Worm (Caenorhabditis elegans) whole organism, young adult: ENCODE data around the gene ceh-93.
A peak's percentile ranks its signal among the peaks of the same experiment; 100 is the strongest.

Source experiments
- B0035.1 ChIP-seq: sonication (generic microtip); optimal IDR thresholded peaks from 2 replicates; lab custom pipeline; 2016; ENCODE audit warnings: missing genetic modification characterization, mild to moderate bottlenecking, missing compliant biosample characterization, missing genotype, missing genetic modification reagents
- C17E4.6 ChIP-seq: fragments of 200-800 bp; sonication (Bioruptor generic); IDR thresholded peaks from 2 replicates; pipeline ENCODE4 v1.3.6; 2022; ENCODE audit warnings: missing genetic modification reagents, missing genetic modification characterization, missing compliant biosample characterization
- D2030.7 ChIP-seq: fragments of 200-800 bp; sonication (Bioruptor generic); IDR thresholded peaks from 2 replicates; pipeline ENCODE4 v1.3.6; 2022; ENCODE audit warnings: missing genetic modification reagents, missing genetic modification characterization, missing compliant biosample characterization
- F10E7.11 ChIP-seq: sonication (generic microtip); optimal IDR thresholded peaks from 2 replicates; lab custom pipeline; 2017; ENCODE audit warnings: mild to moderate bottlenecking, missing genetic modification characterization, moderate library complexity, missing compliant biosample characterization
- F23B12.7 ChIP-seq: sonication (generic microtip); optimal IDR thresholded peaks from 2 replicates; lab custom pipeline; 2017; ENCODE audit warnings: missing genetic modification characterization, mild to moderate bottlenecking, missing compliant biosample characterization, antibody characterized with exemption, moderate library complexity; ENCODE audit not compliant: insufficient read depth
- F33H1.4 ChIP-seq: fragments of 200-800 bp; sonication (Bioruptor generic); IDR thresholded peaks from 2 replicates; pipeline ENCODE4 v1.3.6; 2022; ENCODE audit warnings: missing genetic modification reagents, missing genetic modification characterization, missing compliant biosample characterization
- F52B5.7 ChIP-seq: sonication (generic microtip); optimal IDR thresholded peaks from 2 replicates; lab custom pipeline; 2016; ENCODE audit warnings: mild to moderate bottlenecking, missing genetic modification characterization, missing compliant biosample characterization
- K11D2.4 ChIP-seq: fragments of 200-800 bp; sonication (Bioruptor generic); IDR thresholded peaks from 2 replicates; pipeline ENCODE4 v1.3.6; 2022; ENCODE audit warnings: missing genetic modification reagents, missing genetic modification characterization, missing compliant biosample characterization
- T26A5.8 ChIP-seq: sonication (generic microtip); optimal IDR thresholded peaks from 2 replicates; lab custom pipeline; 2016; ENCODE audit warnings: missing genetic modification characterization, missing compliant biosample characterization
- Y53F4B.3 ChIP-seq: fragments of 200-800 bp; sonication (Bioruptor generic); IDR thresholded peaks from 2 replicates; pipeline ENCODE4 v1.3.6; 2022; ENCODE audit warnings: missing genetic modification reagents, missing genetic modification characterization, missing compliant biosample characterization
- aptf-3 ChIP-seq: fragments of 200-800 bp; sonication (Bioruptor generic); IDR thresholded peaks from 2 replicates; pipeline ENCODE4 v1.3.6; 2022; ENCODE audit warnings: missing genetic modification characterization, missing compliant biosample characterization
- attf-3 ChIP-seq: fragments of 200-800 bp; sonication (Bioruptor generic); conservative IDR thresholded peaks from 2 replicates; pipeline ENCODE4 v1.3.6; 2022; ENCODE audit warnings: missing genetic modification reagents, missing genetic modification characterization, missing compliant biosample characterization
- attf-5 ChIP-seq: fragments of 200-800 bp; sonication (Bioruptor generic); optimal IDR thresholded peaks from 2 replicates; lab custom pipeline; 2018; ENCODE audit warnings: mild to moderate bottlenecking, missing genetic modification characterization, missing compliant biosample characterization
- attf-6 ChIP-seq: fragments of 200-800 bp; sonication (Bioruptor generic); IDR thresholded peaks from 2 replicates; pipeline ENCODE4 v1.3.6; 2022; ENCODE audit warnings: missing genetic modification reagents, missing genetic modification characterization, missing compliant biosample characterization
- bed-1 ChIP-seq: fragments of 200-800 bp; sonication (Bioruptor generic); IDR thresholded peaks from 2 replicates; pipeline ENCODE4 v1.3.6; 2022; ENCODE audit warnings: missing genetic modification reagents, missing genetic modification characterization, missing compliant biosample characterization
- ccch-3 ChIP-seq: fragments of 200-800 bp; sonication (Bioruptor generic); optimal IDR thresholded peaks from 2 replicates; lab custom pipeline; 2018; ENCODE audit warnings: mild to moderate bottlenecking, missing genetic modification characterization, missing compliant biosample characterization
- ceh-40 ChIP-seq: fragments of 200-800 bp; sonication (Bioruptor generic); IDR thresholded peaks from 2 replicates; pipeline ENCODE4 v1.3.6; 2022; ENCODE audit warnings: missing genetic modification characterization, missing compliant biosample characterization
- die-1 ChIP-seq: sonication (generic microtip); optimal IDR thresholded peaks from 2 replicates; lab custom pipeline; 2016; ENCODE audit warnings: missing genotype, mild to moderate bottlenecking, missing genetic modification characterization, missing compliant biosample characterization
- egl-44 ChIP-seq: fragments of 200-800 bp; sonication (Bioruptor generic); IDR thresholded peaks from 2 replicates; pipeline ENCODE4 v1.3.6; 2022; ENCODE audit warnings: missing genetic modification reagents, missing genetic modification characterization, missing compliant biosample characterization
- ekl-4 ChIP-seq: fragments of 200-800 bp; sonication (Bioruptor generic); IDR thresholded peaks from 2 replicates; pipeline ENCODE4 v1.3.6; 2022; ENCODE audit warnings: missing genetic modification reagents, missing genetic modification characterization, missing compliant biosample characterization
- gei-17 ChIP-seq: fragments of 200-800 bp; sonication (Bioruptor generic); optimal IDR thresholded peaks from 2 replicates; lab custom pipeline; 2018; ENCODE audit warnings: mild to moderate bottlenecking, missing genetic modification characterization, missing compliant biosample characterization
- hlh-26 ChIP-seq: fragments of 200-800 bp; sonication (Bioruptor generic); conservative IDR thresholded peaks from 2 replicates; pipeline ENCODE4 v1.3.6; 2022; ENCODE audit warnings: missing genetic modification reagents, missing genetic modification characterization, missing compliant biosample characterization
- hmg-20 ChIP-seq: fragments of 200-800 bp; sonication (Bioruptor generic); IDR thresholded peaks from 2 replicates; pipeline ENCODE4 v1.3.6; 2022; ENCODE audit warnings: missing genetic modification reagents, missing genetic modification characterization, missing compliant biosample characterization
- hrde-1 ChIP-seq: sonication (generic microtip); optimal IDR thresholded peaks from 2 replicates; lab custom pipeline; 2016; ENCODE audit warnings: missing genetic modification characterization, mild to moderate bottlenecking, missing compliant biosample characterization, moderate library complexity, missing genotype, missing genetic modification reagents, borderline replicate concordance
- lin-54 ChIP-seq: fragments of 200-800 bp; sonication (Bioruptor generic); optimal IDR thresholded peaks from 2 replicates; lab custom pipeline; 2018; ENCODE audit warnings: mild to moderate bottlenecking, missing genetic modification characterization, missing compliant biosample characterization
- lsy-27 ChIP-seq: sonication (generic microtip); optimal IDR thresholded peaks from 2 replicates; lab custom pipeline; 2017; ENCODE audit warnings: missing genetic modification characterization, mild to moderate bottlenecking, missing compliant biosample characterization, antibody characterized with exemption, missing genotype, borderline replicate concordance; ENCODE audit not compliant: insufficient read depth
- madf-10 ChIP-seq: sonication (generic microtip); optimal IDR thresholded peaks from 2 replicates; lab custom pipeline; 2016; ENCODE audit warnings: mild to moderate bottlenecking, missing genetic modification characterization, missing compliant biosample characterization
- madf-8 ChIP-seq: fragments of 200-800 bp; sonication (Bioruptor generic); conservative IDR thresholded peaks from 2 replicates; pipeline ENCODE4 v1.3.6; 2022; ENCODE audit warnings: missing genetic modification reagents, missing genetic modification characterization, missing compliant biosample characterization
- mes-4 ChIP-seq: sonication (generic microtip); optimal IDR thresholded peaks from 2 replicates; lab custom pipeline; 2016; ENCODE audit warnings: missing genotype, missing genetic modification characterization, missing compliant biosample characterization
- nfyb-1 ChIP-seq: fragments of 200-800 bp; sonication (Bioruptor generic); IDR thresholded peaks from 2 replicates; pipeline ENCODE4 v1.3.6; 2022; ENCODE audit warnings: missing genetic modification reagents, missing genetic modification characterization, missing compliant biosample characterization
- nhr-120 ChIP-seq: fragments of 200-800 bp; sonication (Bioruptor generic); IDR thresholded peaks from 2 replicates; pipeline ENCODE4 v1.3.6; 2022; ENCODE audit warnings: missing genetic modification characterization, missing compliant biosample characterization
- nhr-80 ChIP-seq: sonication (generic microtip); optimal IDR thresholded peaks from 2 replicates; lab custom pipeline; 2016; ENCODE audit warnings: missing genetic modification characterization, missing compliant biosample characterization
- nhr-90 ChIP-seq: sonication (generic microtip); optimal IDR thresholded peaks from 2 replicates; lab custom pipeline; 2016; ENCODE audit warnings: missing genotype, mild to moderate bottlenecking, missing genetic modification characterization, missing compliant biosample characterization
- pbrm-1 ChIP-seq: fragments of 200-800 bp; sonication (Bioruptor generic); IDR thresholded peaks from 2 replicates; pipeline ENCODE4 v1.3.6; 2022; ENCODE audit warnings: missing genetic modification reagents, missing genetic modification characterization, missing compliant biosample characterization
- pha-4 ChIP-seq: fragments of 150-350 bp; sonication (generic microtip); optimal IDR thresholded peaks from 2 replicates; lab custom pipeline; 2014; ENCODE audit warnings: missing biosample characterization, missing genetic modification reagents, missing genetic modification characterization
- rpc-1 ChIP-seq, 2 experiments: fragments of 150-350 bp in 1 of 2; sonication (generic microtip) in 1 of 2; optimal IDR thresholded peaks; 2 replicates each; lab custom pipeline; 2014 to 2018; ENCODE audit warnings: missing biosample characterization in 1 of 2, missing genetic modification characterization in 1 of 2, missing genetic modification reagents in 1 of 2, missing genotype in 1 of 2
- snpc-4 ChIP-seq, 5 experiments: fragments of 150-350 bp in 1 of 5; sonication (generic microtip) in 4 of 5; optimal IDR thresholded peaks; 2 replicates each; lab custom pipeline; 2014 to 2018; ENCODE audit warnings: missing genetic modification characterization in 5 of 5, missing biosample characterization in 3 of 5, antibody characterized with exemption in 2 of 5, mild to moderate bottlenecking in 2 of 5, missing compliant biosample characterization in 2 of 5, missing genotype in 2 of 5, moderate library complexity in 2 of 5, missing genetic modification reagents in 1 of 5
- somi-1 ChIP-seq: fragments of 200-800 bp; sonication (Bioruptor generic); optimal IDR thresholded peaks from 2 replicates; lab custom pipeline; 2018; ENCODE audit warnings: mild to moderate bottlenecking, missing genetic modification characterization, missing compliant biosample characterization
- tbp1 ChIP-seq: fragments of 200-800 bp; sonication (Bioruptor generic); optimal IDR thresholded peaks from 2 replicates; lab custom pipeline; 2018; ENCODE audit warnings: mild to moderate bottlenecking, missing genetic modification characterization, missing compliant biosample characterization
- tbx-9 ChIP-seq: sonication (generic microtip); optimal IDR thresholded peaks from 2 replicates; lab custom pipeline; 2016; ENCODE audit warnings: borderline replicate concordance, missing genetic modification characterization, inconsistent platforms, missing compliant biosample characterization
- unc-130 ChIP-seq: sonication (generic microtip); optimal IDR thresholded peaks from 2 replicates; lab custom pipeline; 2016; ENCODE audit warnings: missing genetic modification reagents, missing genetic modification characterization, missing compliant biosample characterization
- zfh-2 ChIP-seq: fragments of 200-800 bp; sonication (Bioruptor generic); conservative IDR thresholded peaks from 2 replicates; pipeline ENCODE4 v1.3.6; 2022; ENCODE audit warnings: missing genetic modification reagents, missing genetic modification characterization, missing compliant biosample characterization
- zim-3 ChIP-seq: sonication (generic microtip); optimal IDR thresholded peaks from 2 replicates; lab custom pipeline; 2017; ENCODE audit warnings: mild to moderate bottlenecking, missing genetic modification characterization, moderate library complexity, missing compliant biosample characterization
- ztf-22 ChIP-seq: fragments of 200-800 bp; sonication (Bioruptor generic); optimal IDR thresholded peaks from 2 replicates; lab custom pipeline; 2018; ENCODE audit warnings: mild to moderate bottlenecking, missing genetic modification characterization, moderate library complexity, missing compliant biosample characterization
- ztf-25 ChIP-seq: fragments of 200-800 bp; sonication (Bioruptor generic); IDR thresholded peaks from 2 replicates; pipeline ENCODE4 v1.3.6; 2022; ENCODE audit warnings: missing genetic modification reagents, missing genetic modification characterization, missing compliant biosample characterization
- ztf-3 ChIP-seq: fragments of 200-800 bp; sonication (Bioruptor generic); optimal IDR thresholded peaks from 2 replicates; lab custom pipeline; 2018; ENCODE audit warnings: mild to moderate bottlenecking, missing genetic modification characterization, missing compliant biosample characterization

The ceh-93 gene

ce11 chrX:410073-410572 lies 21.5 kb upstream of the ceh-93 start (continued):
- TF ChIP-seq F23B12.7 (tag; lab: Kevin White, UChicago) (peak; percentile 58), madf-10 (tag; lab: Kevin White, UChicago) (peak; percentile 91), F52B5.7 (tag; lab: Kevin White, UChicago) (peak; percentile 33), unc-130 (GFP tag; lab: Kevin White, UChicago) (no peak), tbx-9 (tag; lab: Kevin White, UChicago) (no peak), mes-4 (tag; lab: Kevin White, UChicago) (no peak), ekl-4 (GFP tag; lab: Robert Waterston, UW) (peak; percentile 50; the same call in 1 of the 2 replicates), snpc-4 (GFP tag; optimal IDR thresholded peaks at IDR 0.05; lab: Kevin White, UChicago) (peak; percentile 58), snpc-4 (tag; optimal IDR thresholded peaks at IDR 0.05; lab: Kevin White, UChicago) (peak in 3 of 4 experiments; percentile 45 to 78 (median 54)), lin-54 (GFP tag; lab: Kevin White, UChicago) (peak; percentile 68), die-1 (peak; percentile 90), attf-3 (GFP tag; lab: Robert Waterston, UW) (peak; percentile 29; the same call in 1 of the 2 replicates), nfyb-1 (GFP tag; lab: Robert Waterston, UW) (peak; percentile 89), madf-8 (no peak), lsy-27 (no peak), attf-6 (GFP tag; lab: Robert Waterston, UW) (no peak), F33H1.4 (no peak), tbp1 (GFP tag; lab: Kevin White, UChicago) (peak; percentile 96), T26A5.8 (tag; lab: Kevin White, UChicago) (no peak), hmg-20 (GFP tag; lab: Robert Waterston, UW) (peak; percentile 47; the same call in 1 of the 2 replicates), bed-1 (GFP tag; lab: Robert Waterston, UW) (0 out of 2 replicates have a peak, but pooled peaks have one; percentile 8), nhr-90 (peak; percentile 83), somi-1 (GFP tag; lab: Kevin White, UChicago) (peak; percentile 76), pha-4 (tag; lab: Kevin White, UChicago) (no peak), ceh-40 (GFP tag; lab: Robert Waterston, UW) (0 out of 2 replicates have a peak, but pooled peaks have one; percentile 42), zim-3 (tag; lab: Kevin White, UChicago) (peak; percentile 53), K11D2.4 (GFP tag; lab: Robert Waterston, UW) (peak; percentile 89), aptf-3 (GFP tag; lab: Robert Waterston, UW) (peak; percentile 92; the same call in 1 of the 2 replicates), C17E4.6 (GFP tag; lab: Robert Waterston, UW) (0 out of 2 replicates have a peak, but pooled peaks have one; percentile 11), hrde-1 (tag; lab: Kevin White, UChicago) (peak; percentile 80), rpc-1 (optimal IDR thresholded peaks at IDR 0.05; lab: Kevin White, UChicago) (peak; percentile 92), rpc-1 (tag; optimal IDR thresholded peaks at IDR 0.05; lab: Kevin White, UChicago) (peak; percentile 94), F10E7.11 (tag; lab: Kevin White, UChicago) (peak; percentile 82), Y53F4B.3 (GFP tag; lab: Robert Waterston, UW) (no peak), attf-5 (GFP tag; lab: Kevin White, UChicago) (peak; percentile 55), hlh-26 (GFP tag; lab: Robert Waterston, UW) (no peak), B0035.1 (peak; percentile 83), egl-44 (GFP tag; lab: Robert Waterston, UW) (0 out of 2 replicates have a peak, but pooled peaks have one; percentile 51), nhr-120 (GFP tag; lab: Robert Waterston, UW) (0 out of 2 replicates have a peak, but pooled peaks have one; percentile 50), ztf-22 (GFP tag; lab: Kevin White, UChicago) (peak; percentile 32), pbrm-1 (GFP tag; lab: Robert Waterston, UW) (peak; percentile 73; the same call in 1 of the 2 replicates), ztf-3 (GFP tag; lab: Kevin White, UChicago) (peak; percentile 64), D2030.7 (GFP tag; lab: Robert Waterston, UW) (peak; percentile 70), ztf-25 (GFP tag; lab: Robert Waterston, UW) (peak; percentile 89; the same call in 1 of the 2 replicates), nhr-80 (peak; percentile 84), ccch-3 (GFP tag; lab: Kevin White, UChicago) (no peak), gei-17 (GFP tag; lab: Kevin White, UChicago) (peak; percentile 95), zfh-2 (GFP tag; lab: Robert Waterston, UW) (peak; percentile 92)
